Fruit fly (Drosophila melanogaster) whole organism, embryonic: Measurements from ENCODE around the gene CG12299.

Source experiments
- Aef1 ChIP-seq: fragments of 200-800 bp; sonication (Bioruptor generic); IDR thresholded peaks from 3 replicates; pipeline ENCODE4 v1.3.6; 2022; ENCODE audit warnings: missing biosample characterization, missing genetic modification characterization
- Bdp1 ChIP-seq: fragments of 200-800 bp; sonication (Bioruptor generic); optimal IDR thresholded peaks from 3 replicates; lab custom pipeline; 2016; ENCODE audit warnings: missing biosample characterization, missing genetic modification characterization
- C15 ChIP-seq: fragments of 200-800 bp; sonication (Bioruptor generic); IDR thresholded peaks from 3 replicates; pipeline ENCODE4 v1.3.6; 2022; ENCODE audit warnings: missing biosample characterization, missing genetic modification characterization
- CG11085 ChIP-seq: fragments of 200-800 bp; sonication (Bioruptor generic); IDR thresholded peaks from 2 replicates; pipeline ENCODE4 v1.3.6; 2022; ENCODE audit warnings: missing biosample characterization, missing genetic modification characterization
- CG13287 ChIP-seq: fragments of 200-800 bp; sonication (Bioruptor generic); IDR thresholded peaks from 2 replicates; pipeline ENCODE4 v1.3.6; 2022; ENCODE audit warnings: missing biosample characterization, missing genetic modification characterization; ENCODE audit not compliant: partially characterized antibody
- CG15479 ChIP-seq: fragments of 200-800 bp; sonication (Bioruptor generic); optimal IDR thresholded peaks from 3 replicates; lab custom pipeline; 2019; ENCODE audit warnings: missing biosample characterization, mild to moderate bottlenecking, missing genetic modification characterization, moderate library complexity
- CG15514 ChIP-seq: fragments of 200-800 bp; sonication (Bioruptor generic); optimal IDR thresholded peaks from 3 replicates; lab custom pipeline; 2017; ENCODE audit warnings: missing biosample characterization, missing genetic modification characterization, mild to moderate bottlenecking, moderate library complexity, missing genetic modification reagents
- CG15601 ChIP-seq: fragments of 200-800 bp; sonication (Bioruptor generic); optimal IDR thresholded peaks from 3 replicates; lab custom pipeline; 2019; ENCODE audit warnings: missing biosample characterization, mild to moderate bottlenecking, missing genetic modification characterization, moderate library complexity
- CG1603 ChIP-seq: fragments of 200-800 bp; sonication (Bioruptor generic); optimal IDR thresholded peaks from 2 replicates; lab custom pipeline; 2019; ENCODE audit warnings: missing biosample characterization, mild to moderate bottlenecking, missing genetic modification characterization, moderate library complexity
- CG1647 ChIP-seq: fragments of 200-800 bp; sonication (Bioruptor generic); optimal IDR thresholded peaks from 3 replicates; lab custom pipeline; 2016; ENCODE audit warnings: missing biosample characterization, missing genetic modification characterization
- CG17612 ChIP-seq: fragments of 200-800 bp; sonication (Bioruptor generic); IDR thresholded peaks from 2 replicates; pipeline ENCODE4 v1.3.6; 2022; ENCODE audit warnings: missing biosample characterization, missing genetic modification characterization
- CG1792 ChIP-seq: fragments of 200-800 bp; sonication (Bioruptor generic); optimal IDR thresholded peaks from 2 replicates; lab custom pipeline; 2016; ENCODE audit warnings: missing biosample characterization, missing genetic modification characterization
- CG18011 ChIP-seq: fragments of 200-800 bp; sonication (Bioruptor generic); optimal IDR thresholded peaks from 2 replicates; lab custom pipeline; 2017; ENCODE audit warnings: missing biosample characterization, missing genetic modification characterization, mild to moderate bottlenecking, moderate library complexity, missing genotype
- CG18764 ChIP-seq: fragments of 200-800 bp; sonication (Bioruptor generic); optimal IDR thresholded peaks from 3 replicates; lab custom pipeline; 2016; ENCODE audit warnings: missing biosample characterization, missing genetic modification characterization
- CG2116 ChIP-seq: fragments of 200-800 bp; sonication (Bioruptor generic); optimal IDR thresholded peaks from 3 replicates; lab custom pipeline; 2018; ENCODE audit warnings: missing biosample characterization, mild to moderate bottlenecking, missing genetic modification characterization
- CG3847 ChIP-seq: fragments of 200-800 bp; sonication (Bioruptor generic); IDR thresholded peaks from 2 replicates; pipeline ENCODE4 v1.3.6; 2022; ENCODE audit warnings: missing biosample characterization, missing genetic modification characterization
- CG43689 ChIP-seq: fragments of 200-800 bp; sonication (Bioruptor generic); IDR thresholded peaks from 2 replicates; pipeline ENCODE4 v1.3.6; 2022; ENCODE audit warnings: missing biosample characterization, missing genetic modification characterization
- CG4854 ChIP-seq: fragments of 200-800 bp; sonication (Bioruptor generic); optimal IDR thresholded peaks from 2 replicates; lab custom pipeline; 2016; ENCODE audit warnings: missing biosample characterization, missing genetic modification characterization, inconsistent platforms
- CG6765 ChIP-seq: fragments of 200-800 bp; sonication (Bioruptor generic); optimal IDR thresholded peaks from 3 replicates; lab custom pipeline; 2017; ENCODE audit warnings: missing biosample characterization, mild to moderate bottlenecking, missing genetic modification characterization
- CG7271 ChIP-seq: fragments of 200-800 bp; sonication (Bioruptor generic); optimal IDR thresholded peaks from 2 replicates; lab custom pipeline; 2018; ENCODE audit warnings: missing biosample characterization, mild to moderate bottlenecking, missing genetic modification characterization, moderate library complexity
- CG8281 ChIP-seq: fragments of 200-800 bp; sonication (Bioruptor generic); optimal IDR thresholded peaks from 2 replicates; lab custom pipeline; 2018; ENCODE audit warnings: missing biosample characterization, mild to moderate bottlenecking, missing genetic modification characterization, moderate library complexity
- CG8765 ChIP-seq: fragments of 200-800 bp; sonication (Bioruptor generic); IDR thresholded peaks from 2 replicates; pipeline ENCODE4 v1.3.6; 2022; ENCODE audit warnings: missing biosample characterization, missing genetic modification characterization
- CG9797 ChIP-seq: fragments of 200-800 bp; sonication (Bioruptor generic); optimal IDR thresholded peaks from 3 replicates; lab custom pipeline; 2018; ENCODE audit warnings: missing biosample characterization, mild to moderate bottlenecking, missing genetic modification characterization
- CHES-1-like ChIP-seq: fragments of 200-800 bp; sonication (Bioruptor generic); optimal IDR thresholded peaks from 2 replicates; lab custom pipeline; 2016; ENCODE audit warnings: missing biosample characterization, missing genetic modification characterization
- Dref ChIP-seq: fragments of 200-800 bp; sonication (Bioruptor generic); IDR thresholded peaks from 2 replicates; pipeline ENCODE4 v1.3.6; 2022; ENCODE audit warnings: missing biosample characterization, missing genetic modification characterization
- Eip74EF ChIP-seq, 2 experiments: fragments of 200-800 bp in 1 of 2; fragments of >200 bp in 1 of 2; sonication (Bioruptor generic) in 1 of 2; optimal IDR thresholded peaks; 2 replicates each; lab custom pipeline; 2017 to 2019; ENCODE audit warnings: missing biosample characterization in 2 of 2, missing genetic modification characterization in 2 of 2, mild to moderate bottlenecking in 1 of 2, moderate library complexity in 1 of 2
- Meics ChIP-seq: fragments of 200-800 bp; sonication (Bioruptor generic); optimal IDR thresholded peaks from 2 replicates; lab custom pipeline; 2017; ENCODE audit warnings: missing biosample characterization, mild to moderate bottlenecking, missing genetic modification characterization
- Myb ChIP-seq: fragments of 200-800 bp; sonication (Bioruptor generic); optimal IDR thresholded peaks from 2 replicates; lab custom pipeline; 2016; ENCODE audit warnings: missing biosample characterization, missing genetic modification characterization
- NfI ChIP-seq: fragments of 200-800 bp; sonication (Bioruptor generic); optimal IDR thresholded peaks from 3 replicates; lab custom pipeline; 2018; ENCODE audit warnings: missing biosample characterization, mild to moderate bottlenecking, missing genetic modification characterization, moderate library complexity
- Scr ChIP-seq: fragments of 200-800 bp; sonication (Bioruptor generic); IDR thresholded peaks from 2 replicates; pipeline ENCODE4 v1.3.6; 2022; ENCODE audit warnings: missing biosample characterization, missing genetic modification characterization; ENCODE audit not compliant: partially characterized antibody
- Sry-δ ChIP-seq: fragments of 200-800 bp; sonication (Bioruptor generic); optimal IDR thresholded peaks from 2 replicates; lab custom pipeline; 2016; ENCODE audit warnings: missing biosample characterization, missing genetic modification characterization
- az2 ChIP-seq: fragments of 200-800 bp; sonication (Bioruptor generic); optimal IDR thresholded peaks from 3 replicates; lab custom pipeline; 2016; ENCODE audit warnings: missing biosample characterization, missing genetic modification characterization
- br ChIP-seq: fragments of >200 bp; optimal IDR thresholded peaks from 2 replicates; lab custom pipeline; 2017
- cas ChIP-seq: fragments of 200-800 bp; sonication (Bioruptor generic); IDR thresholded peaks from 2 replicates; pipeline ENCODE4 v1.3.6; 2022; ENCODE audit warnings: missing biosample characterization, missing genetic modification characterization
- chif ChIP-seq, 2 experiments: fragments of 200-800 bp; sonication (Bioruptor generic); optimal IDR thresholded peaks; 3 replicates each; lab custom pipeline; 2016; ENCODE audit warnings: missing biosample characterization in 2 of 2, missing genetic modification characterization in 2 of 2
- chinmo ChIP-seq: fragments of 200-800 bp; sonication (Bioruptor generic); IDR thresholded peaks from 4 replicates; pipeline ENCODE4 v1.3.6; 2022; ENCODE audit warnings: missing biosample characterization, missing genetic modification characterization; ENCODE audit not compliant: partially characterized antibody
- crol ChIP-seq: fragments of 200-800 bp; sonication (Bioruptor generic); IDR thresholded peaks from 2 replicates; pipeline ENCODE4 v1.3.6; 2022; ENCODE audit warnings: missing biosample characterization, missing genetic modification characterization
- dmrt99B ChIP-seq: fragments of 200-800 bp; sonication (Bioruptor generic); optimal IDR thresholded peaks from 2 replicates; lab custom pipeline; 2018; ENCODE audit warnings: missing biosample characterization, mild to moderate bottlenecking, missing genetic modification characterization, moderate library complexity
- ftz-f1 ChIP-seq: fragments of 200-800 bp; sonication (Bioruptor generic); optimal IDR thresholded peaks from 2 replicates; lab custom pipeline; 2016; ENCODE audit warnings: missing biosample characterization, missing genetic modification characterization
- gfzf ChIP-seq: fragments of 200-800 bp; sonication (Bioruptor generic); optimal IDR thresholded peaks from 2 replicates; lab custom pipeline; 2016; ENCODE audit warnings: missing biosample characterization, mild to moderate bottlenecking, missing genetic modification characterization, moderate library complexity
- grau ChIP-seq: fragments of 200-800 bp; optimal IDR thresholded peaks from 3 replicates; lab custom pipeline; 2019; ENCODE audit warnings: missing biosample characterization, mild to moderate bottlenecking, missing genetic modification characterization, moderate library complexity
- hth ChIP-seq: fragments of >200 bp; optimal IDR thresholded peaks from 2 replicates; lab custom pipeline; 2017; ENCODE audit warnings: inconsistent platforms
- ind ChIP-seq: fragments of 200-800 bp; sonication (Bioruptor generic); optimal IDR thresholded peaks from 3 replicates; lab custom pipeline; 2016; ENCODE audit warnings: missing biosample characterization, missing genetic modification characterization
- jumu ChIP-seq: fragments of 200-800 bp; sonication (Bioruptor generic); optimal IDR thresholded peaks from 3 replicates; lab custom pipeline; 2016; ENCODE audit warnings: missing biosample characterization, missing genetic modification characterization
- odd ChIP-seq: fragments of 200-800 bp; sonication (Bioruptor generic); optimal IDR thresholded peaks from 2 replicates; lab custom pipeline; 2017; ENCODE audit warnings: missing biosample characterization, mild to moderate bottlenecking, missing genetic modification characterization
- pros ChIP-seq: fragments of 200-800 bp; sonication (Bioruptor generic); optimal IDR thresholded peaks from 3 replicates; lab custom pipeline; 2019; ENCODE audit warnings: missing biosample characterization, mild to moderate bottlenecking, missing genetic modification characterization, moderate library complexity
- ro ChIP-seq: fragments of 200-800 bp; sonication (Bioruptor generic); IDR thresholded peaks from 2 replicates; pipeline ENCODE4 v1.3.6; 2022; ENCODE audit warnings: missing biosample characterization, missing genetic modification characterization
- sr ChIP-seq: fragments of 200-800 bp; sonication (Bioruptor generic); IDR thresholded peaks from 3 replicates; pipeline ENCODE4 v1.3.6; 2022; ENCODE audit warnings: missing biosample characterization, missing genetic modification characterization
- twi ChIP-seq: fragments of 200-800 bp; optimal IDR thresholded peaks from 2 replicates; lab custom pipeline; 2019; ENCODE audit warnings: missing biosample characterization, mild to moderate bottlenecking, missing genetic modification characterization, moderate library complexity
- vnd ChIP-seq: fragments of 200-800 bp; sonication (Bioruptor generic); IDR thresholded peaks from 3 replicates; pipeline ENCODE4 v1.3.6; 2022; ENCODE audit warnings: missing biosample characterization, missing genetic modification characterization; ENCODE audit not compliant: partially characterized antibody
- wor ChIP-seq: fragments of 200-800 bp; sonication (Bioruptor generic); IDR thresholded peaks from 2 replicates; pipeline ENCODE4 v1.3.6; 2022; ENCODE audit warnings: missing biosample characterization, missing genetic modification characterization

Gene CG12299

dm6 chr2L:10703281-10703680 is 33.9 kb upstream of the CG12299 start, which contains the start of gene CG6415 (continued):
- peak; percentile 41; the same call in 1 of the 2 replicates for TF ChIP-seq CG8765 (GFP tag; lab: Robert Waterston, UW)
- TF ChIP-seq CG7271 (tag; lab: Kevin White, UChicago) = no peak
- peak; percentile 14 for TF ChIP-seq CHES-1-like
- no peak for TF ChIP-seq twi (tag; lab: Kevin White, UChicago)
- peak; percentile 64 for TF ChIP-seq CG15479 (GFP tag; lab: Kevin White, UChicago)
- no peak for TF ChIP-seq ftz-f1 (GFP tag; lab: Kevin White, UChicago)
- peak; percentile 36 to 75 for TF ChIP-seq chif (GFP tag; optimal IDR thresholded peaks at IDR 0.05; lab: Kevin White, UChicago)
- peak; percentile 25 for TF ChIP-seq CG1647 (GFP tag; lab: Kevin White, UChicago)
- TF ChIP-seq Myb = peak; percentile 45
- peak; percentile 71 for TF ChIP-seq CG1792 (GFP tag; lab: Kevin White, UChicago)
- no peak for TF ChIP-seq hth
- peak; percentile 44 for TF ChIP-seq CG15514 (GFP tag; lab: Kevin White, UChicago)
- peak; percentile 74 for TF ChIP-seq ind (GFP tag; lab: Kevin White, UChicago)
- TF ChIP-seq CG18764 (GFP tag; lab: Kevin White, UChicago) = peak; percentile 65
- peak; percentile 60 for TF ChIP-seq CG17612 (GFP tag; lab: Robert Waterston, UW)
- TF ChIP-seq sr (GFP tag; lab: Robert Waterston, UW) = no peak
- TF ChIP-seq CG3847 (GFP tag; lab: Robert Waterston, UW) = peak; percentile 54
- TF ChIP-seq CG6765 (GFP tag; lab: Kevin White, UChicago) = peak; percentile 44
- TF ChIP-seq CG11085 = peak; percentile 72
- no peak for TF ChIP-seq chinmo (GFP tag; lab: Robert Waterston, UW)
- peak; percentile 30 for TF ChIP-seq odd
- TF ChIP-seq az2 (GFP tag; lab: Kevin White, UChicago) = peak; percentile 75
- TF ChIP-seq vnd (GFP tag; lab: Robert Waterston, UW) = no peak
- TF ChIP-seq Bdp1 (GFP tag; lab: Kevin White, UChicago) = peak; percentile 25
- peak; percentile 84 for TF ChIP-seq CG1603 (tag; lab: Kevin White, UChicago)
- TF ChIP-seq pros (GFP tag; lab: Kevin White, UChicago) = no peak
- TF ChIP-seq br (lab: Kevin White, UChicago) = no peak
- no peak for TF ChIP-seq Dref (GFP tag; lab: Robert Waterston, UW)
- peak; percentile 11 for TF ChIP-seq CG18011 (GFP tag; lab: Kevin White, UChicago)
- TF ChIP-seq CG4854 (GFP tag; lab: Kevin White, UChicago) = peak; percentile 20
- peak; percentile 60 for TF ChIP-seq NfI (GFP tag; lab: Kevin White, UChicago)
- peak; percentile 80 for TF ChIP-seq dmrt99B
- TF ChIP-seq cas (GFP tag; lab: Robert Waterston, UW) = 0 out of 2 replicates have a peak, but pooled peaks have one; percentile 19
- peak; percentile 46 for TF ChIP-seq jumu (GFP tag; lab: Kevin White, UChicago)
- TF ChIP-seq Aef1 (GFP tag; lab: Robert Waterston, UW) = peak; percentile 68
- TF ChIP-seq crol (GFP tag; lab: Robert Waterston, UW) = 0 out of 2 replicates have a peak, but pooled peaks have one; percentile 21
- TF ChIP-seq CG13287 = no peak
- TF ChIP-seq ro (GFP tag; lab: Robert Waterston, UW) = peak; percentile 25; the same call in 1 of the 2 replicates
- TF ChIP-seq CG8281 (tag; lab: Kevin White, UChicago) = peak; percentile 58
- no peak for TF ChIP-seq CG9797 (GFP tag; lab: Kevin White, UChicago)
- TF ChIP-seq CG15601 (tag; lab: Kevin White, UChicago) = peak; percentile 55
- peak; percentile 42 for TF ChIP-seq Sry-δ
- no peak for TF ChIP-seq Scr
- TF ChIP-seq Eip74EF (GFP tag; optimal IDR thresholded peaks at IDR 0.05; lab: Kevin White, UChicago) = no peak
- no peak for TF ChIP-seq gfzf (GFP tag; lab: Kevin White, UChicago)
- TF ChIP-seq wor (GFP tag; lab: Robert Waterston, UW) = 0 out of 2 replicates have a peak, but pooled peaks have one; percentile 30
- peak; percentile 81 for TF ChIP-seq grau
- TF ChIP-seq C15 (GFP tag; lab: Robert Waterston, UW) = peak; percentile 70; the same call in 2 of the 3 replicates
- peak; percentile 77 for TF ChIP-seq Meics (GFP tag; lab: Kevin White, UChicago)
- no peak for TF ChIP-seq CG43689 (GFP tag; lab: Robert Waterston, UW)
- peak; percentile 12 for TF ChIP-seq CG2116 (GFP tag; lab: Kevin White, UChicago)
